Worm (Caenorhabditis elegans): ENCODE results near the gene lad-2.

The lad-2 gene

DNA sequence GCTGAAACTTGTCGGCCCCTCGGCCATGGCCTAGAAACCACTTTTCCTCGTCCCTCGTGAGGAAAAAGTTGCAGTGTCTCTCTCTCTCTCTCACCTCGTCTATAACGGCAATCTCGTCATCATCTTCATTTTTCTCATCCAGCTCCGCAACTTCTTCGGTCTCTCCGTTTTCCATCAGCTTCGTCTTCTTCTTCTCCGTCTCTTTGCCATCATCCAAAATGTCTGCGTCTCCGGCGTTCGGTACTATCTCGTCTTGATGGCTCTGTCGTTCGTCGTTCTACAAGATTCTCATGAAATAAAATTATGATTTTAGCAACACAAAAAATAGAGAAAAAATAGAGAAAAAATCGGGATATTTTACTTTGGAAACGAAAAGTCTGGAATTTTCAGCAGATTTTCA, 23.2 kb upstream of the lad-2 start:
- TF ChIP-seq ztf-23 (GFP tag; IDR thresholded peaks at IDR 0.05) (no peak), flt-1 (GFP tag; IDR thresholded peaks at IDR 0.05) (no peak), med-1 (GFP tag; optimal IDR thresholded peaks at IDR 0.05; ENCODE audit: insufficient read depth) (no peak), T22C8.4 (GFP tag; IDR thresholded peaks at IDR 0.05) (no peak), cog-1 (tag; optimal IDR thresholded peaks at IDR 0.05) (no peak), tab-1 (GFP tag; IDR thresholded peaks at IDR 0.05) (no peak), ref-1 (GFP tag; conservative IDR thresholded peaks at IDR 0.05) (no peak), ztf-29 (GFP tag; IDR thresholded peaks at IDR 0.05) (no peak), klf-2 (GFP tag; conservative IDR thresholded peaks at IDR 0.05) (no peak)

ce11 chrIV:2998597-2999161, 20.4 kb upstream of the lad-2 start:
- TF ChIP-seq flt-1 (GFP tag; IDR thresholded peaks at IDR 0.05) (0 out of 2 replicates have a peak, but pooled peaks have one; percentile 8), ztf-23 (GFP tag; IDR thresholded peaks at IDR 0.05) (peak; percentile 58; the same call in 1 of the 2 replicates), T22C8.4 (GFP tag; IDR thresholded peaks at IDR 0.05) (no peak), cog-1 (tag; optimal IDR thresholded peaks at IDR 0.05) (peak; percentile 33), ref-1 (GFP tag; conservative IDR thresholded peaks at IDR 0.05) (no peak), klf-2 (GFP tag; conservative IDR thresholded peaks at IDR 0.05) (0 out of 2 replicates have a peak, but pooled peaks have one; percentile 13)

ce11 chrIV:2997302-2997701, 19.0 kb upstream of the lad-2 start:
- TF ChIP-seq tab-1 (GFP tag; IDR thresholded peaks at IDR 0.05) (0 out of 2 replicates have a peak, but pooled peaks have one; percentile 44), klf-2 (GFP tag; conservative IDR thresholded peaks at IDR 0.05) (no peak), flt-1 (GFP tag; IDR thresholded peaks at IDR 0.05) (no peak)

ce11 chrIV:2995372-2995771, 17.1 kb upstream of the lad-2 start, which contains the start of gene Y54G2A.26:
Y54G2A.26 (minus strand) TSS chrIV:2995472.
- TF ChIP-seq flt-1 (GFP tag; IDR thresholded peaks at IDR 0.05): no peak
- no peak for TF ChIP-seq ztf-23 (GFP tag; IDR thresholded peaks at IDR 0.05)
- TF ChIP-seq med-1 (GFP tag; optimal IDR thresholded peaks at IDR 0.05; ENCODE audit: insufficient read depth): no peak

- no peak for TF ChIP-seq med-1 (GFP tag; optimal IDR thresholded peaks at IDR 0.05; ENCODE audit: insufficient read depth)
- TF ChIP-seq tab-1 (GFP tag; IDR thresholded peaks at IDR 0.05): no peak
- no peak for TF ChIP-seq ztf-23 (GFP tag; IDR thresholded peaks at IDR 0.05)
- TF ChIP-seq cog-1 (tag; optimal IDR thresholded peaks at IDR 0.05): no peak
- no peak for TF ChIP-seq ztf-29 (GFP tag; IDR thresholded peaks at IDR 0.05)
- no peak for TF ChIP-seq T22C8.4 (GFP tag; IDR thresholded peaks at IDR 0.05)
- TF ChIP-seq ref-1 (GFP tag; conservative IDR thresholded peaks at IDR 0.05): no peak
- no peak for TF ChIP-seq klf-2 (GFP tag; conservative IDR thresholded peaks at IDR 0.05)
- no peak for TF ChIP-seq flt-1 (GFP tag; IDR thresholded peaks at IDR 0.05)
Measured at ce11 chrIV:2994883-2995282, 16.6 kb upstream of the lad-2 start.

- TF ChIP-seq klf-2 (GFP tag; conservative IDR thresholded peaks at IDR 0.05) (no peak), cog-1 (tag; optimal IDR thresholded peaks at IDR 0.05) (peak; percentile 74), flt-1 (GFP tag; IDR thresholded peaks at IDR 0.05) (peak; percentile 50; the same call in 1 of the 2 replicates), tab-1 (GFP tag; IDR thresholded peaks at IDR 0.05) (0 out of 2 replicates have a peak, but pooled peaks have one; percentile 35), T22C8.4 (GFP tag; IDR thresholded peaks at IDR 0.05) (no peak)
Measured at ce11 chrIV:2993278-2993899, 15.1 kb upstream of the lad-2 start.

ce11 chrIV:2990519-2990918, 12.2 kb upstream of the lad-2 start:
- TF ChIP-seq cog-1 (tag; optimal IDR thresholded peaks at IDR 0.05) (no peak), tab-1 (GFP tag; IDR thresholded peaks at IDR 0.05) (no peak), flt-1 (GFP tag; IDR thresholded peaks at IDR 0.05) (0 out of 2 replicates have a peak, but pooled peaks have one; percentile 11), ref-1 (GFP tag; conservative IDR thresholded peaks at IDR 0.05) (no peak), T22C8.4 (GFP tag; IDR thresholded peaks at IDR 0.05) (no peak), ztf-29 (GFP tag; IDR thresholded peaks at IDR 0.05) (0 out of 2 replicates have a peak, but pooled peaks have one; percentile 48), ztf-23 (GFP tag; IDR thresholded peaks at IDR 0.05) (no peak), med-1 (GFP tag; optimal IDR thresholded peaks at IDR 0.05; ENCODE audit: insufficient read depth) (no peak), klf-2 (GFP tag; conservative IDR thresholded peaks at IDR 0.05) (no peak)

ce11 chrIV:2986720-2987119, 8.4 kb upstream of the lad-2 start:
- TF ChIP-seq med-1 (GFP tag; optimal IDR thresholded peaks at IDR 0.05; ENCODE audit: insufficient read depth) (no peak), ztf-23 (GFP tag; IDR thresholded peaks at IDR 0.05) (no peak), T22C8.4 (GFP tag; IDR thresholded peaks at IDR 0.05) (no peak), klf-2 (GFP tag; conservative IDR thresholded peaks at IDR 0.05) (no peak), ref-1 (GFP tag; conservative IDR thresholded peaks at IDR 0.05) (no peak), ztf-29 (GFP tag; IDR thresholded peaks at IDR 0.05) (no peak), cog-1 (tag; optimal IDR thresholded peaks at IDR 0.05) (no peak), flt-1 (GFP tag; IDR thresholded peaks at IDR 0.05) (no peak), tab-1 (GFP tag; IDR thresholded peaks at IDR 0.05) (no peak)

DNA sequence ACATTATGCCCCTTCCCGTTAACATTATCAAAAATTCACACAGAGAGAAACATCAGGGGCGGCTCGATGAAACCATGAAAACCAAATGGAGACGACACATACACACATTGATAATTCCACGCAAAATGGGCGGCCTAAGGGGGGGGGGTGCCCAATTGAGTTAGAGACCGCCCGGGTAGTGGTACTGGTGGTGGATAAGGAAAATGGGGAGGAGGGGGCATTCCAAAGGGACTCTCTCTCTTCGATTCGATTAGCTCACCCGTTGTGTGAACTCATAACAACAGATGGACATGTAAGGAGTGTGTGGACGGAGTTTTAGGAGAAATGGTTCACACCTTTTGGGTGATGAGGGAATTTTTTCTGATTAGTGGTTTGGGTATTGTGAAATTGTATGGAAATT, 4.2 kb upstream of the lad-2 start:
- TF ChIP-seq med-1 (GFP tag; optimal IDR thresholded peaks at IDR 0.05; ENCODE audit: insufficient read depth) (no peak), ref-1 (GFP tag; conservative IDR thresholded peaks at IDR 0.05) (no peak), ztf-23 (GFP tag; IDR thresholded peaks at IDR 0.05) (no peak), tab-1 (GFP tag; IDR thresholded peaks at IDR 0.05) (no peak), ztf-29 (GFP tag; IDR thresholded peaks at IDR 0.05) (no peak), cog-1 (tag; optimal IDR thresholded peaks at IDR 0.05) (no peak), klf-2 (GFP tag; conservative IDR thresholded peaks at IDR 0.05) (no peak), T22C8.4 (GFP tag; IDR thresholded peaks at IDR 0.05) (no peak), flt-1 (GFP tag; IDR thresholded peaks at IDR 0.05) (no peak)

DNA sequence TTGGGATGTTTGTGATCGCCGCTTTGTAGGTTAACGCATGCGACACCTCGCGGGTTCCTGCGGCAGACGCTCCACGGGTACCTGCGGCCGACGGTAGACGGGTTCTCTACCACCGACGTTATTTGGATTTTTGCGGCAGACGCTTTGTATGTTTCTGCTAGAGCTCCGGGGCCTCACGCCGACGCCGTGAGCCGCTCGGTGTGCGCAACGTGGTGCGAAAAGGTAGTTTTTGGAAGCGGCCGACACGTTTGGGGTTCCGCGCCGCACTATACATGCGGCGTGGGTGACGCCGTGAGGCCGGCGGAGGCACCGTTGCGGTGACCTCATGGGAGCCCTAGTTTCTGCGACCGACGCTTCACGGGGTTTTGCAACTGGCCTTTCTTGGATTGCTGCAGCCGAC, 7.2 kb downstream of the lad-2 start:
- 0 out of 2 replicates have a peak, but pooled peaks have one; percentile 28 for TF ChIP-seq klf-2 (GFP tag; conservative IDR thresholded peaks at IDR 0.05)
- TF ChIP-seq ztf-29 (GFP tag; IDR thresholded peaks at IDR 0.05): no peak
- TF ChIP-seq T22C8.4 (GFP tag; IDR thresholded peaks at IDR 0.05): no peak
- TF ChIP-seq tab-1 (GFP tag; IDR thresholded peaks at IDR 0.05): peak; percentile 56; the same call in 1 of the 2 replicates
